Fruit fly (Drosophila melanogaster): ENCODE data around the gene Top1.
A peak's percentile ranks its signal among the peaks of the same experiment; 100 is the strongest.

The Top1 gene

DNA sequence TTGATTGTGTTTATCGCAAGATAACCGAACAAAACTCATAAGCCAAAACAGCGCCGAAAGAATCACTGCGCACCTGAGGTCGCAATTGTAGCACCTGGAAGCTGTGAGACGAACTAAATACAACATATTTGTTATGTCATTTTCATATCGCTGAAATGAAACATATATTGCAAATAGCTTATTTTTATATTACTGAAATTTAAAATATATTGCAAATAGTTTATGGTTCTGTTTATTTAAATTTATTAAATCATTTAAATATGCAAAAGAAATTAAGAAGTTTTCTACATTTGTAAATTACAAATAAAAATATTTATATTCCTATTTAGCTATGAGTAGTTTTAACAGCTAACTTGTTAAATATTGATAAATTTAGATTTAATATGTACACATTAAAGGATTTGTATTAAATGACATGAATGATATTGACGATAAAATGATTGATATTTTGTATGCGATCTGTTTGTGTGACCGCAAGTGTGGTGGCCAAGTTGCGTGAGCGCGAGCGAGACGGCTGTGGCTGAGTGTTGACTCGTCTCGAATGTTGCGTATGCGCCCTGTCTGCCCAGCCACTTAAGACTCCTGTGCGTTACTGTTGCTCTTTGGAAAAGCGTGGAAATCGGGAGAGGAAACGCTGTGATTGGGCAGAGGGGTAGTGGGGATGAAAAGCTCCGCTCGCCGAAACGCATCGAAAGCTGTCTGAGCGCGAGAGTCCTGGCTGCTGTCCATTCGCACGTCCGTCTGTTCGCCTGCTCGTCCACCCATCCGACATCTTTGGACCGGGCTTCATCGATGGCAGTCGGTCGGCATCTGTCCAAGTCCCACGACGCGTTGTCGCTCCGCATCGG is 22.1 kb upstream of the Top1 start, which contains the start of gene gce (continued):
- TF ChIP-seq CG7963 (GFP tag; IDR thresholded peaks at IDR 0.05; ENCODE audit: partially characterized antibody) (no peak), da (GFP tag; optimal IDR thresholded peaks at IDR 0.05) (no peak), Stat92E (GFP tag; optimal IDR thresholded peaks at IDR 0.05) (no peak), CG9876 (GFP tag; optimal IDR thresholded peaks at IDR 0.05) (no peak), CG9797 (GFP tag; optimal IDR thresholded peaks at IDR 0.05) (no peak), CG3726 (GFP tag; IDR thresholded peaks at IDR 0.05) (no peak), CG12942 (GFP tag; optimal IDR thresholded peaks at IDR 0.05) (no peak), chn (GFP tag; optimal IDR thresholded peaks at IDR 0.05) (no peak), lab (GFP tag; optimal IDR thresholded peaks at IDR 0.05) (peak; percentile 62), Bteb2 (GFP tag; optimal IDR thresholded peaks at IDR 0.05) (no peak), slou (GFP tag; optimal IDR thresholded peaks at IDR 0.05) (no peak), wor (GFP tag; IDR thresholded peaks at IDR 0.05) (no peak), Aef1 (GFP tag; IDR thresholded peaks at IDR 0.05) (no peak), ttk (GFP tag; IDR thresholded peaks at IDR 0.05) (no peak), tgo (GFP tag; IDR thresholded peaks at IDR 0.05) (peak; percentile 45; the same call in 1 of the 3 replicates), eyg (GFP tag; optimal IDR thresholded peaks at IDR 0.05) (no peak), repo (GFP tag; optimal IDR thresholded peaks at IDR 0.05) (no peak), CG32532 (GFP tag; IDR thresholded peaks at IDR 0.05) (peak; percentile 36), CG30431 (GFP tag; optimal IDR thresholded peaks at IDR 0.05) (no peak), yki (optimal IDR thresholded peaks at IDR 0.05) (no peak), nerfin-1 (tag; optimal IDR thresholded peaks at IDR 0.05) (no peak), CG7271 (tag; optimal IDR thresholded peaks at IDR 0.05) (no peak), CG17361 (GFP tag; IDR thresholded peaks at IDR 0.05) (peak; percentile 88), schlank (tag; optimal IDR thresholded peaks at IDR 0.05) (no peak), cas (GFP tag; IDR thresholded peaks at IDR 0.05) (no peak), usp (GFP tag; optimal IDR thresholded peaks at IDR 0.05) (no peak), Dip2 (GFP tag; IDR thresholded peaks at IDR 0.05) (no peak), chm (GFP tag; IDR thresholded peaks at IDR 0.05) (no peak), CG3163 (GFP tag; optimal IDR thresholded peaks at IDR 0.05) (no peak), CG12391 (tag; optimal IDR thresholded peaks at IDR 0.05) (peak; percentile 66), cg (GFP tag; optimal IDR thresholded peaks at IDR 0.05) (no peak), row (GFP tag; IDR thresholded peaks at IDR 0.05) (peak; percentile 55; the same call in 2 of the 3 replicates), Sry-β (GFP tag; optimal IDR thresholded peaks at IDR 0.05) (no peak), H2.0 (GFP tag; IDR thresholded peaks at IDR 0.05) (no peak), Nf-YC (tag; optimal IDR thresholded peaks at IDR 0.05) (peak; percentile 60), CG12236 (GFP tag; optimal IDR thresholded peaks at IDR 0.05) (no peak), crol (GFP tag; IDR thresholded peaks at IDR 0.05) (peak; percentile 68), CG10654 (GFP tag; optimal IDR thresholded peaks at IDR 0.05) (peak; percentile 19), maf-S (GFP tag; optimal IDR thresholded peaks at IDR 0.05) (no peak), Bgb (GFP tag; IDR thresholded peaks at IDR 0.05; ENCODE audit: partially characterized antibody) (no peak), twi (tag; optimal IDR thresholded peaks at IDR 0.05) (no peak), vvl (GFP tag; IDR thresholded peaks at IDR 0.05) (peak; percentile 38), Rfx (GFP tag; IDR thresholded peaks at IDR 0.05) (peak; percentile 48), CG9727 (GFP tag; optimal IDR thresholded peaks at IDR 0.05) (peak; percentile 68), nerfin-2 (GFP tag; IDR thresholded peaks at IDR 0.05; ENCODE audit: partially characterized antibody) (no peak), Oli (tag; optimal IDR thresholded peaks at IDR 0.05) (peak; percentile 59), ken (GFP tag; IDR thresholded peaks at IDR 0.05) (no peak), CG11560 (tag; IDR thresholded peaks at IDR 0.05) (no peak), Side (GFP tag; optimal IDR thresholded peaks at IDR 0.05) (no peak), phol (tag; optimal IDR thresholded peaks at IDR 0.05) (peak; percentile 54), gce (GFP tag; IDR thresholded peaks at IDR 0.05) (peak; percentile 71; the same call in 1 of the 3 replicates)
